Worm (Caenorhabditis elegans) whole organism, early embryonic: Measurements from ENCODE around the gene W02A2.9.

Experiments
- B0310.2 ChIP-seq: sonication (generic microtip); optimal IDR thresholded peaks from 2 replicates; lab custom pipeline; 2016; ENCODE audit warnings: mild to moderate bottlenecking, missing genetic modification characterization, missing compliant biosample characterization
- F13C5.2 ChIP-seq: sonication (generic microtip); optimal IDR thresholded peaks from 2 replicates; lab custom pipeline; 2017; ENCODE audit warnings: mild to moderate bottlenecking, missing genetic modification characterization, inconsistent platforms, missing compliant biosample characterization
- aly-1 ChIP-seq: sonication (generic microtip); optimal IDR thresholded peaks from 2 replicates; lab custom pipeline; 2016; ENCODE audit warnings: missing genetic modification characterization, missing compliant biosample characterization
- ama-1 ChIP-seq: fragments of 150-350 bp; optimal IDR thresholded peaks from 2 replicates; lab custom pipeline; 2014
- ceh-13 ChIP-seq: fragments of 200-800 bp; sonication (Bioruptor generic); optimal IDR thresholded peaks from 2 replicates; lab custom pipeline; 2018; ENCODE audit warnings: mild to moderate bottlenecking, missing genetic modification characterization, missing compliant biosample characterization
- ceh-36 ChIP-seq: sonication (generic microtip); optimal IDR thresholded peaks from 2 replicates; lab custom pipeline; 2016; ENCODE audit warnings: missing genetic modification characterization, inconsistent platforms, missing compliant biosample characterization
- ets-7 ChIP-seq: sonication (generic microtip); optimal IDR thresholded peaks from 2 replicates; lab custom pipeline; 2016; ENCODE audit warnings: missing genotype, missing genetic modification characterization, missing compliant biosample characterization
- flt-1 ChIP-seq: fragments of 200-800 bp; sonication (Bioruptor generic); IDR thresholded peaks from 2 replicates; pipeline ENCODE4 v1.3.6; 2022; ENCODE audit warnings: missing genetic modification characterization, missing compliant biosample characterization
- hmbx-1 ChIP-seq: sonication (generic microtip); optimal IDR thresholded peaks from 2 replicates; lab custom pipeline; 2016; ENCODE audit warnings: mild to moderate bottlenecking, missing genetic modification characterization, missing compliant biosample characterization
- hmg-4 ChIP-seq: fragments of 200-800 bp; sonication (Bioruptor generic); optimal IDR thresholded peaks from 2 replicates; lab custom pipeline; 2018; ENCODE audit warnings: mild to moderate bottlenecking, missing genetic modification characterization, missing compliant biosample characterization
- hnd-1 ChIP-seq: sonication (generic microtip); optimal IDR thresholded peaks from 2 replicates; lab custom pipeline; 2016; ENCODE audit warnings: missing genetic modification characterization, missing compliant biosample characterization
- pes-1 ChIP-seq: fragments of 200-800 bp; sonication (Bioruptor generic); IDR thresholded peaks from 2 replicates; pipeline ENCODE4 v1.3.6; 2022; ENCODE audit warnings: missing genetic modification reagents, missing genetic modification characterization, missing compliant biosample characterization
- scrt-1 ChIP-seq: fragments of 200-800 bp; sonication (Bioruptor generic); IDR thresholded peaks from 2 replicates; pipeline ENCODE4 v1.3.6; 2022; ENCODE audit warnings: missing genetic modification characterization, missing compliant biosample characterization
- sea-1 ChIP-seq: fragments of 200-800 bp; sonication (Bioruptor generic); conservative IDR thresholded peaks from 2 replicates; pipeline ENCODE4 v1.3.6; 2022; ENCODE audit warnings: missing genetic modification characterization, missing compliant biosample characterization
- tbx-11 ChIP-seq: fragments of 200-800 bp; sonication (Bioruptor generic); IDR thresholded peaks from 2 replicates; pipeline ENCODE4 v1.3.6; 2022; ENCODE audit warnings: missing genetic modification characterization, missing compliant biosample characterization
- tbx-37 ChIP-seq: fragments of 200-800 bp; sonication (Bioruptor generic); conservative IDR thresholded peaks from 2 replicates; pipeline ENCODE4 v1.3.6; 2022; ENCODE audit warnings: missing genetic modification reagents, missing genetic modification characterization, missing compliant biosample characterization
- tra-4 ChIP-seq: sonication (generic microtip); optimal IDR thresholded peaks from 2 replicates; lab custom pipeline; 2017; ENCODE audit warnings: missing genetic modification characterization, missing compliant biosample characterization

The W02A2.9 gene

DNA sequence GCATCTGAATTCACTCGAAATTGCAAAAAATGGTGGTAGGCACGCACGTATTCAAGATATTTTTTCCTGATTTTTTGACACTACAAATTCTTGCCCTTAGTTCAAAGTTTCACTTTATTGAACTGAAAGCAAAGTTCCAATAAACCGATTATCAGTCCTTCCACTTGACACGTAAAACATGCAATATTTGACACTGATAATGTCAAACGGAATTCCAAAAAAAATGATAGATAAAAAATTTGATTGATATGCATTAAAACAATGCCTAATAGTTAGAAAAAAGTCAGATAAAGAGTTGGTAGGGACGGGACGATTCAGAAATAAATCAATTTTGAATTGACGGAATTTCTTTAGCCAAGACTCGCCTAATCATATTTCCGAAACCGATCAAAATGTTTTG, 20.4 kb upstream of the W02A2.9 start:
- no peak for TF ChIP-seq pes-1 (GFP tag; lab: Robert Waterston, UW)
- no peak for TF ChIP-seq hmg-4 (GFP tag; lab: Kevin White, UChicago)
- TF ChIP-seq tbx-11 (GFP tag; lab: Robert Waterston, UW): no peak
- no peak for TF ChIP-seq flt-1 (GFP tag; lab: Robert Waterston, UW)
- TF ChIP-seq B0310.2 (tag; lab: Kevin White, UChicago): no peak
- TF ChIP-seq tra-4 (tag; lab: Kevin White, UChicago): no peak
- no peak for TF ChIP-seq tbx-37 (GFP tag; lab: Robert Waterston, UW)
- TF ChIP-seq ets-7: no peak
- no peak for TF ChIP-seq F13C5.2
- no peak for TF ChIP-seq ceh-36 (tag; lab: Kevin White, UChicago)
- no peak for TF ChIP-seq ceh-13
- TF ChIP-seq hmbx-1: no peak
- TF ChIP-seq scrt-1: no peak
- no peak for TF ChIP-seq hnd-1 (tag; lab: Kevin White, UChicago)
- no peak for TF ChIP-seq ama-1 (lab: Kevin White, UChicago)
- no peak for TF ChIP-seq aly-1 (tag; lab: Kevin White, UChicago)
- TF ChIP-seq sea-1 (GFP tag; lab: Robert Waterston, UW): no peak

DNA sequence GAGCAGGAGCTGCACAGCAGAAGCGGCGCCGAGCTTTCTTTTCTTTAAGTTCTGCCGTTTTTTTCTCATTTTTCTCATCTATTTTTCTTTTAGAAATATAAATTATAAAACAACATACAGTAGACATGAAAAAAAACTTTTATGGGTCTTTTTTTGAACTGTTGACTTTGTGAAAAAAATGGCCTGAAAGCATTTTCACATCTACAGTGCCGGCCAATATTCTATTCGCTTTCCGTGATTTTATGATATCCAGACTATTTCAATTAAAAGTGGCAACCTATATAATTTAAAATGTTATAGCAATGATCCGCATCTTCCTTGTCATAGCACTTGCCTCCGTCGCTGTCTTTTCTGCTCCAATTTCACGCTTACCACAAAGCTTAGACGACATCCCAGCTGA, 19.4 kb upstream of the W02A2.9 start, which contains the start of gene far-6:
far-6 (plus strand) TSS at position 301 of the 400 bp plus-strand sequence.
- no peak for TF ChIP-seq hmbx-1
- no peak for TF ChIP-seq B0310.2 (tag; lab: Kevin White, UChicago)
- TF ChIP-seq ceh-13: no peak
- TF ChIP-seq hnd-1 (tag; lab: Kevin White, UChicago): no peak
- no peak for TF ChIP-seq ama-1 (lab: Kevin White, UChicago)
- no peak for TF ChIP-seq ets-7
- no peak for TF ChIP-seq pes-1 (GFP tag; lab: Robert Waterston, UW)
- no peak for TF ChIP-seq sea-1 (GFP tag; lab: Robert Waterston, UW)
- no peak for TF ChIP-seq tra-4 (tag; lab: Kevin White, UChicago)
- no peak for TF ChIP-seq tbx-37 (GFP tag; lab: Robert Waterston, UW)

DNA sequence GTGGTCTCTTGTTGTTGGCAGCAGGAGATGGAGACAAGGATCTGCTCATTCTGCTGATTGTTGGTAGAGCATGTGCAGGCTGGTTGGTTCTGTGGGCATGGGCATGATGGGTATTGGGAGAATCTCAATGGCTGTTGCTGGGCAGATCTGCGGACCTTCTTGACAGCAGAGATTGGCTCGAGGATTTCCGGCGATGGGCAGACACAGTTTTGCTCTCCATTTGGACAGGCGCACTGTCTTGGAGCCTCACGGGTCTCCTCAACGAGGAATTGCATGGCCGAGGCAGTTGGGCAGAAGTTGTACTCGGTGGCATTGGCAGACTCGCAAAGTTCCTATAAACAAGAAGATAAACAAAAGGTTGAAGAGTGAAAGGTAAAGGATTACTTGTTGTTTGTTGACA, 16.9 kb upstream of the W02A2.9 start:
- TF ChIP-seq sea-1 (GFP tag; lab: Robert Waterston, UW) (no peak), hmg-4 (GFP tag; lab: Kevin White, UChicago) (no peak), ceh-13 (no peak), hnd-1 (tag; lab: Kevin White, UChicago) (no peak), scrt-1 (no peak), tra-4 (tag; lab: Kevin White, UChicago) (no peak), F13C5.2 (no peak), aly-1 (tag; lab: Kevin White, UChicago) (no peak), ets-7 (no peak), pes-1 (GFP tag; lab: Robert Waterston, UW) (no peak), B0310.2 (tag; lab: Kevin White, UChicago) (no peak)

DNA sequence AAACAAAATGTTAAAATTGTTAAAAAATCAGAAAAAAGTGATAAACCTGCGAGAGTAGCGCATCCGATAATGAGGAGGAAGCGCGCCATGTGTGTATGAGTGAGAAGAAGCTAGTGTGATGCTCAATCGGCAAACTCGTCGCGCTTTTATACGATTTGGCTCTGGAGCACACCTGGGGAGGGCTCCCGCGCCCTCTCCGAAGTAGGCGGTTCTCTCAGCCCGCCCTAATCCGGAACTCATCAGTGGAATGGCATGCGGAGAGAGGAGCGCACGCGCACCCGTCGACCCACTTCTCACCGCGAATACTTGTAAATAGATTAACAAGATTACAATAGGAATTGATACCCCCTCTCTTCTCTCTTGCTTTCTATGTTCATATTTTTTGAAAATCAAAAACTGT, 16.2 kb upstream of the W02A2.9 start, which contains the start of gene pqn-74:
pqn-74 (minus strand) TSS at position 122 of the 400 bp plus-strand sequence.
- TF ChIP-seq tra-4 (tag; lab: Kevin White, UChicago) (no peak), hnd-1 (tag; lab: Kevin White, UChicago) (no peak), aly-1 (tag; lab: Kevin White, UChicago) (no peak), F13C5.2 (no peak), B0310.2 (tag; lab: Kevin White, UChicago) (no peak), tbx-37 (GFP tag; lab: Robert Waterston, UW) (no peak), ama-1 (lab: Kevin White, UChicago) (no peak), ets-7 (no peak), flt-1 (GFP tag; lab: Robert Waterston, UW) (no peak), hmg-4 (GFP tag; lab: Kevin White, UChicago) (no peak), pes-1 (GFP tag; lab: Robert Waterston, UW) (no peak), ceh-36 (tag; lab: Kevin White, UChicago) (no peak), ceh-13 (no peak), hmbx-1 (no peak), tbx-11 (GFP tag; lab: Robert Waterston, UW) (no peak), sea-1 (GFP tag; lab: Robert Waterston, UW) (no peak)

DNA sequence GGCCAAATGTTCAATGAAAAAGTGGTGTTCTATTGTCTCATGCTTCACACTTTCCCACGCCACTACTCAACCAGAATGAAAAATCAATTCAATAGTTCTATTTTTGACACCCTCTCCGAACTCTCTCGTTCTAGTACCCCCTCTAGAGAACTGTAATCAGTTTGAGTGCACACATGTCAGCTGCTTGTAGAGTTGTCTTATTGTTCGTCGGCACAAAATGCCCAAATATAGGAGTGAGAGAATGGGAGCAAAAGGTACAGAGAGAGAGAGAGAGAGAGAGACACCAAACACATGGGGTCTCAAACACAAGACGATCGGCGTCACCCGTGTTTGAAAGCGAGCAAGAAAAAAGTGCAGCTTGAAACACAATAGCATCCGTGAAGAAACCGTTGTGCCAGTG, 13.2 kb upstream of the W02A2.9 start:
- no peak for TF ChIP-seq sea-1 (GFP tag; lab: Robert Waterston, UW)
- TF ChIP-seq hnd-1 (tag; lab: Kevin White, UChicago): no peak
- no peak for TF ChIP-seq pes-1 (GFP tag; lab: Robert Waterston, UW)
- TF ChIP-seq flt-1 (GFP tag; lab: Robert Waterston, UW): no peak
- no peak for TF ChIP-seq ama-1 (lab: Kevin White, UChicago)
- TF ChIP-seq tbx-37 (GFP tag; lab: Robert Waterston, UW): no peak
- no peak for TF ChIP-seq ceh-13
- no peak for TF ChIP-seq B0310.2 (tag; lab: Kevin White, UChicago)
- no peak for TF ChIP-seq hmbx-1
- no peak for TF ChIP-seq F13C5.2
- TF ChIP-seq tra-4 (tag; lab: Kevin White, UChicago): no peak
- no peak for TF ChIP-seq scrt-1
- TF ChIP-seq aly-1 (tag; lab: Kevin White, UChicago): no peak
- TF ChIP-seq ets-7: no peak
- TF ChIP-seq hmg-4 (GFP tag; lab: Kevin White, UChicago): no peak
- TF ChIP-seq ceh-36 (tag; lab: Kevin White, UChicago): no peak

DNA sequence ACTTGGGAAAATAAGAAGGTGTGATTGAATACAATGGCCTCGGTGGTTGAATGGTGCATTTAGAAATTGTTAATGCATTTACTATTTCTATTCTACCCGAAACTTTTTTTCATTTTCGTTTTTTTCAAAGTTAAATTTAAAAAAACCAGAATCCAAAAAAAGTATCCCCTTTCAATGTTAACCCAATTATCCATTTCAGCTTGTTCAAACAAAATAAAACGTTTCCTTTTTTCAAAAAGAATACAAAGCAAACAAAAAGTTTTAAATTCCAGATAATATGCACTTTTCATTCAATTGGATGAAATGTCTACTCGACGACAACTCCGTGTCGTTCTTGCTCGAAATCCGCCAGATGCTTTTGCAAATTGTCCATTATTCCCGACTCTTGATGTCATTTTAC, 4.9 kb upstream of the W02A2.9 start, which contains the start of gene W02A2.5:
W02A2.5 (plus strand) TSS at position 301 of the 400 bp plus-strand sequence.
- TF ChIP-seq aly-1 (tag; lab: Kevin White, UChicago) (no peak), tbx-37 (GFP tag; lab: Robert Waterston, UW) (no peak), ceh-36 (tag; lab: Kevin White, UChicago) (no peak), pes-1 (GFP tag; lab: Robert Waterston, UW) (no peak), ets-7 (no peak), B0310.2 (tag; lab: Kevin White, UChicago) (no peak), scrt-1 (no peak), sea-1 (GFP tag; lab: Robert Waterston, UW) (no peak)

DNA sequence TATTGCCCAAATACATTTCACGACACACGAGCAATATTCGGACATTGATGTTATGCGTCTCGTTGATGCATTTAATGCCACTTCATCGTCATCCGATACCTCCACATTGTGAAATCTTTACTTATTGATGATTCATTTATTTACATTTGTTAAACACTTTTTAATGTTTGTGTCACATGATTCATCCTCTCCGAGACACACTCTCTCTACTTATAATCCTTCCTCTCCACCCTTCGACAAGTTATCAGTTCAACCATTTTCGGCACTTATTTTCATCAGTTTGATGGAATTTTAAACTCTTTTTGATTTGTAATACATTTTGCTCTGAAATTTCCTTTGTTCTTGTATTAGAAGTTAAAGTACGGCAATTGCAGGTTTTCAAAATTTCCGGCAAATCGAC, 1.4 kb upstream of the W02A2.9 start:
- no peak for TF ChIP-seq aly-1 (tag; lab: Kevin White, UChicago)
- no peak for TF ChIP-seq F13C5.2
- no peak for TF ChIP-seq tbx-11 (GFP tag; lab: Robert Waterston, UW)
- TF ChIP-seq B0310.2 (tag; lab: Kevin White, UChicago): no peak
- no peak for TF ChIP-seq sea-1 (GFP tag; lab: Robert Waterston, UW)
- no peak for TF ChIP-seq tbx-37 (GFP tag; lab: Robert Waterston, UW)
